Worm (Caenorhabditis elegans) whole organism, mixed stage, embryonic: ENCODE data around the gene nhr-285.

Experiments used
- mls-2 ChIP-seq: sonication (generic microtip); optimal IDR thresholded peaks from 2 replicates; lab custom pipeline; 2016; ENCODE audit warnings: mild to moderate bottlenecking, missing genetic modification characterization, moderate library complexity, missing compliant biosample characterization
- nhr-237 ChIP-seq: fragments of 150-350 bp; optimal IDR thresholded peaks from 2 replicates; lab custom pipeline; 2014; ENCODE audit warnings: missing biosample characterization, missing genetic modification characterization
- unc-39 ChIP-seq: fragments of 150-350 bp; optimal IDR thresholded peaks from 2 replicates; lab custom pipeline; 2014; ENCODE audit warnings: missing biosample characterization, missing genetic modification characterization

ce11 chrV:15796087-15796486, 17.1 kb upstream of the nhr-285 start, which contains the start of gene nhr-223:
- TF ChIP-seq unc-39 (tag; lab: Kevin White, UChicago), result no peak
- TF ChIP-seq nhr-237 (tag; lab: Kevin White, UChicago), result no peak
- no peak for TF ChIP-seq mls-2 (tag; lab: Kevin White, UChicago)
